Worm (Caenorhabditis elegans): ENCODE measurements around the gene agl-1.
A peak's percentile ranks its signal among the peaks of the same experiment; 100 is the strongest.

- TF ChIP-seq ahr-1 (tag; optimal IDR thresholded peaks at IDR 0.05) (no peak), tbx-2 (tag; optimal IDR thresholded peaks at IDR 0.05) (peak; percentile 38), nhr-11 (tag; optimal IDR thresholded peaks at IDR 0.05) (no peak), pha-4 (tag; optimal IDR thresholded peaks at IDR 0.05) (no peak), K02D7.2 (tag; optimal IDR thresholded peaks at IDR 0.05) (no peak), fkh-10 (GFP tag; optimal IDR thresholded peaks at IDR 0.05) (no peak), pros-1 (tag; optimal IDR thresholded peaks at IDR 0.05) (no peak), pat-9 (tag; optimal IDR thresholded peaks at IDR 0.05) (no peak), ceh-34 (tag; optimal IDR thresholded peaks at IDR 0.05) (peak; percentile 3), dmd-4 (tag; optimal IDR thresholded peaks at IDR 0.05; ENCODE audit: borderline replicate concordance) (no peak), ztf-16 (tag; optimal IDR thresholded peaks at IDR 0.05) (no peak), sox-2 (GFP tag; IDR thresholded peaks at IDR 0.05) (no peak), elt-2 (tag; optimal IDR thresholded peaks at IDR 0.05) (peak; percentile 1), hlh-6 (tag; optimal IDR thresholded peaks at IDR 0.05) (no peak)
Measured at ce11 chrII:14390036-14390763, 32.3 kb upstream of the agl-1 start, which contains the start of the genes kbp-3 and nurf-1.

Measured in whole organism, late embryonic.